Worm (Caenorhabditis elegans) whole organism, late embryonic: ENCODE results near the gene str-89.

Experiments used
- C08G9.2 ChIP-seq: sonication (generic microtip); optimal IDR thresholded peaks from 2 replicates; lab custom pipeline; 2016; ENCODE audit warnings: mild to moderate bottlenecking, missing genetic modification characterization, moderate library complexity, missing compliant biosample characterization
- C38D4.7 ChIP-seq: fragments of 200-800 bp; sonication (Bioruptor generic); optimal IDR thresholded peaks from 2 replicates; lab custom pipeline; 2018; ENCODE audit warnings: mild to moderate bottlenecking, missing genetic modification characterization, moderate library complexity, missing compliant biosample characterization
- F13H6.1 ChIP-seq: sonication (generic microtip); optimal IDR thresholded peaks from 2 replicates; lab custom pipeline; 2016; ENCODE audit warnings: missing genetic modification characterization, missing compliant biosample characterization
- K02D7.2 ChIP-seq: sonication (generic microtip); optimal IDR thresholded peaks from 2 replicates; lab custom pipeline; 2017; ENCODE audit warnings: mild to moderate bottlenecking, missing genetic modification characterization, missing compliant biosample characterization
- ama-1 ChIP-seq: fragments of 150-350 bp; optimal IDR thresholded peaks from 2 replicates; lab custom pipeline; 2014
- ceh-14 ChIP-seq: sonication (generic microtip); optimal IDR thresholded peaks from 2 replicates; lab custom pipeline; 2016; ENCODE audit warnings: missing genotype, missing genetic modification characterization, missing compliant biosample characterization
- ceh-18 ChIP-seq: sonication (generic microtip); optimal IDR thresholded peaks from 2 replicates; lab custom pipeline; 2016; ENCODE audit warnings: missing genetic modification characterization, missing compliant biosample characterization
- ceh-24 ChIP-seq: sonication (generic microtip); optimal IDR thresholded peaks from 2 replicates; lab custom pipeline; 2016; ENCODE audit warnings: mild to moderate bottlenecking, missing genetic modification characterization, missing compliant biosample characterization
- ceh-30 ChIP-seq: fragments of 150-350 bp; optimal IDR thresholded peaks from 2 replicates; lab custom pipeline; 2014; ENCODE audit warnings: missing biosample characterization, missing genetic modification characterization
- ceh-31 ChIP-seq: sonication (generic microtip); optimal IDR thresholded peaks from 2 replicates; lab custom pipeline; 2016; ENCODE audit warnings: missing genetic modification characterization, missing compliant biosample characterization
- ceh-34 ChIP-seq: sonication (generic microtip); optimal IDR thresholded peaks from 2 replicates; lab custom pipeline; 2016; ENCODE audit warnings: mild to moderate bottlenecking, missing genetic modification characterization, missing compliant biosample characterization
- ceh-45 ChIP-seq: fragments of 200-800 bp; sonication (Bioruptor generic); IDR thresholded peaks from 2 replicates; pipeline ENCODE4 v1.3.6; 2022; ENCODE audit warnings: missing genetic modification reagents, missing genetic modification characterization, missing compliant biosample characterization
- ceh-48 ChIP-seq: sonication (generic microtip); optimal IDR thresholded peaks from 2 replicates; lab custom pipeline; 2016; ENCODE audit warnings: missing genetic modification characterization, inconsistent platforms, missing compliant biosample characterization
- ceh-9 ChIP-seq: sonication (generic microtip); optimal IDR thresholded peaks from 2 replicates; lab custom pipeline; 2016; ENCODE audit warnings: mild to moderate bottlenecking, missing genetic modification characterization, inconsistent platforms, missing compliant biosample characterization
- ets-4 ChIP-seq: sonication (generic microtip); optimal IDR thresholded peaks from 2 replicates; lab custom pipeline; 2016; ENCODE audit warnings: missing genetic modification characterization, missing compliant biosample characterization
- fkh-10 ChIP-seq: fragments of 150-350 bp; optimal IDR thresholded peaks from 2 replicates; lab custom pipeline; 2014; ENCODE audit warnings: missing biosample characterization, missing genetic modification reagents, missing genetic modification characterization
- gmeb-2 ChIP-seq: sonication (generic microtip); optimal IDR thresholded peaks from 2 replicates; lab custom pipeline; 2016; ENCODE audit warnings: missing genetic modification characterization, inconsistent platforms, missing compliant biosample characterization
- hlh-13 ChIP-seq: fragments of 200-800 bp; sonication (Bioruptor generic); optimal IDR thresholded peaks from 2 replicates; lab custom pipeline; 2018; ENCODE audit warnings: mild to moderate bottlenecking, missing genetic modification characterization, missing compliant biosample characterization
- lim-6 ChIP-seq: sonication (generic microtip); optimal IDR thresholded peaks from 2 replicates; lab custom pipeline; 2016; ENCODE audit warnings: missing genetic modification characterization, missing compliant biosample characterization
- lin-11 ChIP-seq: fragments of 200-800 bp; sonication (Bioruptor generic); optimal IDR thresholded peaks from 2 replicates; lab custom pipeline; 2018; ENCODE audit warnings: mild to moderate bottlenecking, missing genetic modification characterization, missing compliant biosample characterization
- madf-2 ChIP-seq: sonication (generic microtip); optimal IDR thresholded peaks from 2 replicates; lab custom pipeline; 2017; ENCODE audit warnings: missing genetic modification characterization, missing compliant biosample characterization
- nfya-1 ChIP-seq: sonication (generic microtip); optimal IDR thresholded peaks from 2 replicates; lab custom pipeline; 2017; ENCODE audit warnings: missing genetic modification characterization, mild to moderate bottlenecking, missing compliant biosample characterization, antibody characterized with exemption, moderate library complexity
- nhr-11 ChIP-seq: fragments of 150-350 bp; optimal IDR thresholded peaks from 2 replicates; lab custom pipeline; 2014; ENCODE audit warnings: missing biosample characterization, missing genetic modification characterization
- nhr-232 ChIP-seq: sonication (generic microtip); optimal IDR thresholded peaks from 2 replicates; lab custom pipeline; 2016; ENCODE audit warnings: missing genetic modification characterization, missing compliant biosample characterization
- npax-4 ChIP-seq: sonication (generic microtip); optimal IDR thresholded peaks from 2 replicates; lab custom pipeline; 2016; ENCODE audit warnings: missing genetic modification characterization, missing compliant biosample characterization
- odd-2 ChIP-seq: sonication (generic microtip); optimal IDR thresholded peaks from 2 replicates; lab custom pipeline; 2017; ENCODE audit warnings: antibody characterized with exemption, mild to moderate bottlenecking, missing genetic modification characterization, missing compliant biosample characterization
- pag-3 ChIP-seq: sonication (generic microtip); optimal IDR thresholded peaks from 2 replicates; lab custom pipeline; 2016; ENCODE audit warnings: missing compliant biosample characterization, missing genetic modification characterization, borderline replicate concordance
- pax-1 ChIP-seq: fragments of 150-350 bp; optimal IDR thresholded peaks from 2 replicates; lab custom pipeline; 2014; ENCODE audit warnings: missing biosample characterization, missing genetic modification characterization
- pha-4 ChIP-seq: fragments of 150-350 bp; optimal IDR thresholded peaks from 2 replicates; lab custom pipeline; 2018; ENCODE audit warnings: missing biosample characterization, missing genetic modification reagents, missing genetic modification characterization
- pros-1 ChIP-seq: fragments of 150-350 bp; optimal IDR thresholded peaks from 2 replicates; lab custom pipeline; 2014; ENCODE audit warnings: missing biosample characterization, missing genetic modification reagents, missing genetic modification characterization
- ref-2 ChIP-seq: sonication (generic microtip); optimal IDR thresholded peaks from 2 replicates; lab custom pipeline; 2016; ENCODE audit warnings: missing genetic modification characterization, missing compliant biosample characterization
- rnt-1 ChIP-seq: sonication (generic microtip); optimal IDR thresholded peaks from 2 replicates; lab custom pipeline; 2016; ENCODE audit warnings: missing genetic modification characterization, missing compliant biosample characterization
- sdc-2 ChIP-seq: sonication (generic microtip); optimal IDR thresholded peaks from 2 replicates; lab custom pipeline; 2016; ENCODE audit warnings: missing genotype, missing genetic modification characterization, missing compliant biosample characterization
- sox-2 ChIP-seq: fragments of 200-800 bp; sonication (Bioruptor generic); IDR thresholded peaks from 2 replicates; pipeline ENCODE4 v1.3.6; 2022; ENCODE audit warnings: missing genetic modification reagents, missing genetic modification characterization, missing compliant biosample characterization
- ttx-3 ChIP-seq: sonication (generic microtip); optimal IDR thresholded peaks from 2 replicates; lab custom pipeline; 2016; ENCODE audit warnings: missing genetic modification reagents, missing genetic modification characterization, missing compliant biosample characterization
- unc-86 ChIP-seq: sonication (generic microtip); optimal IDR thresholded peaks from 2 replicates; lab custom pipeline; 2016; ENCODE audit warnings: missing genetic modification characterization, missing compliant biosample characterization
- ztf-16 ChIP-seq: sonication (generic microtip); optimal IDR thresholded peaks from 2 replicates; lab custom pipeline; 2017; ENCODE audit warnings: missing genetic modification characterization, missing compliant biosample characterization

Gene str-89

ce11 chrV:17668531-17668930, at the start of gene str-89:
str-89 (plus strand) TSS chrV:17668831.
- no peak for TF ChIP-seq lim-6 (tag; lab: Kevin White, UChicago)
- no peak for TF ChIP-seq ets-4 (tag; lab: Kevin White, UChicago)
- TF ChIP-seq odd-2, result no peak
- no peak for TF ChIP-seq nhr-232
- no peak for TF ChIP-seq C08G9.2 (tag; lab: Kevin White, UChicago)
- no peak for TF ChIP-seq ttx-3
- no peak for TF ChIP-seq pag-3
- no peak for TF ChIP-seq npax-4 (tag; lab: Kevin White, UChicago)
- TF ChIP-seq ceh-30 (tag; lab: Kevin White, UChicago), result no peak
- no peak for TF ChIP-seq sdc-2 (tag; lab: Kevin White, UChicago)
- no peak for TF ChIP-seq lin-11 (tag; lab: Kevin White, UChicago)
- no peak for TF ChIP-seq ceh-48 (tag; lab: Kevin White, UChicago)
- no peak for TF ChIP-seq nhr-11 (tag; lab: Kevin White, UChicago)
- TF ChIP-seq ceh-9 (tag; lab: Kevin White, UChicago), result no peak
- TF ChIP-seq ceh-14 (tag; lab: Kevin White, UChicago), result no peak
- TF ChIP-seq pros-1 (tag; lab: Kevin White, UChicago), result no peak
- no peak for TF ChIP-seq madf-2
- TF ChIP-seq, all 69 proteins: peak for 0

ce11 chrV:17620266-17620665, 48.4 kb upstream of the str-89 start, which contains the start of gene Y6G8.8:
Y6G8.8 (plus strand) TSS chrV:17620566.
- TF ChIP-seq F13H6.1 (tag; lab: Kevin White, UChicago) (no peak), fkh-10 (GFP tag; lab: Kevin White, UChicago) (no peak), unc-86 (tag; lab: Kevin White, UChicago) (no peak), ztf-16 (tag; lab: Kevin White, UChicago) (no peak), nfya-1 (no peak), ceh-18 (tag; lab: Kevin White, UChicago) (no peak), ceh-34 (no peak), npax-4 (tag; lab: Kevin White, UChicago) (no peak), ets-4 (tag; lab: Kevin White, UChicago) (no peak), gmeb-2 (tag; lab: Kevin White, UChicago) (no peak), sox-2 (GFP tag; lab: Robert Waterston, UW) (no peak), lim-6 (tag; lab: Kevin White, UChicago) (no peak), nhr-11 (tag; lab: Kevin White, UChicago) (no peak), ceh-31 (tag; lab: Kevin White, UChicago) (no peak)

ce11 chrV:17623230-17623629, 45.4 kb upstream of the str-89 start, which contains the start of gene F57G4.1:
F57G4.1 (plus strand) TSS chrV:17623530.
- TF ChIP-seq hlh-13 (GFP tag; lab: Kevin White, UChicago), result no peak
- no peak for TF ChIP-seq pha-4
- no peak for TF ChIP-seq ama-1 (lab: Kevin White, UChicago)
- no peak for TF ChIP-seq ceh-45 (GFP tag; lab: Robert Waterston, UW)
- no peak for TF ChIP-seq rnt-1 (tag; lab: Kevin White, UChicago)
- no peak for TF ChIP-seq ceh-30 (tag; lab: Kevin White, UChicago)
- TF ChIP-seq K02D7.2 (tag; lab: Kevin White, UChicago), result no peak
- TF ChIP-seq fkh-10 (GFP tag; lab: Kevin White, UChicago), result no peak
- no peak for TF ChIP-seq ceh-9 (tag; lab: Kevin White, UChicago)
- TF ChIP-seq sox-2 (GFP tag; lab: Robert Waterston, UW), result no peak
- no peak for TF ChIP-seq pax-1 (tag; lab: Kevin White, UChicago)
- no peak for TF ChIP-seq C38D4.7 (GFP tag; lab: Kevin White, UChicago)
- TF ChIP-seq ref-2 (tag; lab: Kevin White, UChicago), result no peak
- no peak for TF ChIP-seq pros-1 (tag; lab: Kevin White, UChicago)
- no peak for TF ChIP-seq C08G9.2 (tag; lab: Kevin White, UChicago)
- TF ChIP-seq nfya-1, result no peak
- TF ChIP-seq ceh-18 (tag; lab: Kevin White, UChicago), result no peak
- TF ChIP-seq ceh-24 (tag; lab: Kevin White, UChicago), result no peak
- TF ChIP-seq, all 69 proteins: peak for 0
